Fruit fly (Drosophila melanogaster) whole organism, embryonic: Measurements from ENCODE around the gene Spase12.
A peak's percentile ranks its signal among the peaks of the same experiment; 100 is the strongest.

ENCODE experiments used
- Atf3 ChIP-seq: fragments of 200-800 bp; sonication (Bioruptor generic); optimal IDR thresholded peaks from 3 replicates; lab custom pipeline; 2016; ENCODE audit warnings: missing biosample characterization, missing genetic modification characterization
- CG10209 ChIP-seq: fragments of 200-800 bp; sonication (Bioruptor generic); optimal IDR thresholded peaks from 3 replicates; lab custom pipeline; 2017; ENCODE audit warnings: missing biosample characterization, mild to moderate bottlenecking, missing genetic modification characterization, missing genetic modification reagents
- CG10431 ChIP-seq: fragments of 200-800 bp; sonication (Bioruptor generic); optimal IDR thresholded peaks from 3 replicates; lab custom pipeline; 2018; ENCODE audit warnings: missing biosample characterization, mild to moderate bottlenecking, missing genetic modification characterization
- CG11456 ChIP-seq: fragments of 200-800 bp; sonication (Bioruptor generic); IDR thresholded peaks from 3 replicates; pipeline ENCODE4 v1.3.6; 2022; ENCODE audit warnings: missing biosample characterization, missing genetic modification characterization
- CG11723 ChIP-seq: fragments of 200-800 bp; sonication (Bioruptor generic); optimal IDR thresholded peaks from 2 replicates; lab custom pipeline; 2017; ENCODE audit warnings: missing biosample characterization, mild to moderate bottlenecking, missing genetic modification characterization
- CG12299 ChIP-seq: fragments of 200-800 bp; sonication (Bioruptor generic); optimal IDR thresholded peaks from 2 replicates; lab custom pipeline; 2018; ENCODE audit warnings: missing biosample characterization, mild to moderate bottlenecking, missing genetic modification characterization
- CG12391 ChIP-seq: fragments of 200-800 bp; sonication (Bioruptor generic); optimal IDR thresholded peaks from 3 replicates; lab custom pipeline; 2018; ENCODE audit warnings: missing biosample characterization, mild to moderate bottlenecking, missing genetic modification characterization, moderate library complexity
- CG12659 ChIP-seq: fragments of 200-800 bp; sonication (Bioruptor generic); optimal IDR thresholded peaks from 3 replicates; lab custom pipeline; 2017; ENCODE audit warnings: mild to moderate bottlenecking, missing biosample characterization, missing genetic modification reagents, missing genetic modification characterization
- CG13424 ChIP-seq: fragments of 200-800 bp; sonication (Bioruptor generic); optimal IDR thresholded peaks from 2 replicates; lab custom pipeline; 2019; ENCODE audit warnings: missing biosample characterization, mild to moderate bottlenecking, missing genetic modification characterization, moderate library complexity
- CG15696 ChIP-seq: fragments of 200-800 bp; sonication (Bioruptor generic); optimal IDR thresholded peaks from 2 replicates; lab custom pipeline; 2019; ENCODE audit warnings: missing biosample characterization, mild to moderate bottlenecking, missing genetic modification characterization, moderate library complexity
- CG17359 ChIP-seq: fragments of 200-800 bp; sonication (Bioruptor generic); optimal IDR thresholded peaks from 3 replicates; lab custom pipeline; 2018; ENCODE audit warnings: missing biosample characterization, mild to moderate bottlenecking, missing genetic modification characterization, moderate library complexity
- CG17385 ChIP-seq: fragments of 200-800 bp; sonication (Bioruptor generic); optimal IDR thresholded peaks from 3 replicates; lab custom pipeline; 2018; ENCODE audit warnings: missing biosample characterization, mild to moderate bottlenecking, missing genetic modification characterization
- CG1792 ChIP-seq: fragments of 200-800 bp; sonication (Bioruptor generic); optimal IDR thresholded peaks from 2 replicates; lab custom pipeline; 2016; ENCODE audit warnings: missing biosample characterization, missing genetic modification characterization
- CG2678 ChIP-seq: fragments of 200-800 bp; sonication (Bioruptor generic); optimal IDR thresholded peaks from 3 replicates; lab custom pipeline; 2019; ENCODE audit warnings: missing biosample characterization, mild to moderate bottlenecking, missing genetic modification characterization, moderate library complexity
- CG33213 ChIP-seq: fragments of 200-800 bp; sonication (Bioruptor generic); optimal IDR thresholded peaks from 3 replicates; lab custom pipeline; 2016; ENCODE audit warnings: missing biosample characterization, missing genetic modification characterization
- CG3407 ChIP-seq: fragments of 200-800 bp; sonication (Bioruptor generic); optimal IDR thresholded peaks from 2 replicates; lab custom pipeline; 2018; ENCODE audit warnings: missing biosample characterization, mild to moderate bottlenecking, missing genetic modification characterization
- CG3838 ChIP-seq: fragments of 200-800 bp; sonication (Bioruptor generic); optimal IDR thresholded peaks from 3 replicates; lab custom pipeline; 2016; ENCODE audit warnings: missing biosample characterization, missing genetic modification characterization
- CG4854 ChIP-seq: fragments of 200-800 bp; sonication (Bioruptor generic); optimal IDR thresholded peaks from 2 replicates; lab custom pipeline; 2016; ENCODE audit warnings: missing biosample characterization, missing genetic modification characterization, inconsistent platforms
- CG8290 ChIP-seq, 3 experiments: fragments of 200-800 bp; sonication (Bioruptor generic); optimal IDR thresholded peaks; 2 replicates each; lab custom pipeline; 2016 to 2019; ENCODE audit warnings: missing biosample characterization in 3 of 3, missing genetic modification characterization in 3 of 3, mild to moderate bottlenecking in 2 of 3, moderate library complexity in 1 of 3
- CG9727 ChIP-seq: fragments of 200-800 bp; sonication (Bioruptor generic); optimal IDR thresholded peaks from 3 replicates; lab custom pipeline; 2017; ENCODE audit warnings: missing biosample characterization, mild to moderate bottlenecking, missing genetic modification characterization
- E2f2 ChIP-seq: fragments of 200-800 bp; sonication (Bioruptor generic); IDR thresholded peaks from 2 replicates; pipeline ENCODE4 v1.3.6; 2022; ENCODE audit warnings: missing biosample characterization, missing genetic modification characterization
- Fer1 ChIP-seq: fragments of 200-800 bp; sonication (Bioruptor generic); optimal IDR thresholded peaks from 2 replicates; lab custom pipeline; 2017; ENCODE audit warnings: missing biosample characterization, mild to moderate bottlenecking, missing genetic modification characterization
- HHEX ChIP-seq: fragments of 200-800 bp; sonication (Bioruptor generic); optimal IDR thresholded peaks from 3 replicates; lab custom pipeline; 2017; ENCODE audit warnings: missing biosample characterization, mild to moderate bottlenecking, missing genetic modification characterization, missing genetic modification reagents
- HLH4C ChIP-seq: fragments of 200-800 bp; sonication (Bioruptor generic); IDR thresholded peaks from 3 replicates; pipeline ENCODE4 v1.3.6; 2022; ENCODE audit warnings: missing biosample characterization, missing genetic modification characterization; ENCODE audit not compliant: partially characterized antibody
- Hmr ChIP-seq: fragments of 200-800 bp; sonication (Bioruptor generic); optimal IDR thresholded peaks from 3 replicates; lab custom pipeline; 2017; ENCODE audit warnings: mild to moderate bottlenecking, missing biosample characterization, missing genetic modification reagents, missing genetic modification characterization
- Lhr ChIP-seq: fragments of 200-800 bp; sonication (Bioruptor generic); optimal IDR thresholded peaks from 3 replicates; lab custom pipeline; 2017; ENCODE audit warnings: mild to moderate bottlenecking, missing biosample characterization, missing genetic modification reagents, missing genetic modification characterization
- Med ChIP-seq: fragments of 200-800 bp; sonication (Bioruptor generic); peaks from one replicate; lab custom pipeline; 2016; ENCODE audit warnings: missing biosample characterization, missing genetic modification characterization, mild to moderate bottlenecking, inconsistent platforms, moderate library complexity
- Ravus ChIP-seq: fragments of 200-800 bp; sonication (Bioruptor generic); IDR thresholded peaks from 2 replicates; pipeline ENCODE4 v1.3.6; 2022; ENCODE audit warnings: missing biosample characterization, missing genetic modification characterization
- Xrp1 ChIP-seq: fragments of 200-800 bp; sonication (Bioruptor generic); IDR thresholded peaks from 2 replicates; pipeline ENCODE4 v1.3.6; 2022; ENCODE audit warnings: missing biosample characterization, missing genetic modification characterization
- amos ChIP-seq: fragments of 200-800 bp; sonication (Bioruptor generic); IDR thresholded peaks from 2 replicates; pipeline ENCODE4 v1.3.6; 2022; ENCODE audit warnings: missing biosample characterization, missing genetic modification characterization; ENCODE audit not compliant: partially characterized antibody
- ci ChIP-seq: fragments of 200-800 bp; sonication (Bioruptor generic); IDR thresholded peaks from 3 replicates; pipeline ENCODE4 v1.3.6; 2022; ENCODE audit warnings: missing biosample characterization, missing genetic modification characterization
- danr ChIP-seq: fragments of 200-800 bp; sonication (Bioruptor generic); IDR thresholded peaks from 2 replicates; pipeline ENCODE4 v1.3.6; 2022; ENCODE audit warnings: missing biosample characterization, missing genetic modification characterization
- grn ChIP-seq: fragments of 200-800 bp; sonication (Bioruptor generic); optimal IDR thresholded peaks from 3 replicates; lab custom pipeline; 2017; ENCODE audit warnings: missing biosample characterization, missing genetic modification characterization
- hbn ChIP-seq: fragments of 200-800 bp; sonication (Bioruptor generic); IDR thresholded peaks from 2 replicates; pipeline ENCODE4 v1.3.6; 2022; ENCODE audit warnings: missing biosample characterization, missing genetic modification characterization; ENCODE audit not compliant: partially characterized antibody
- hkb ChIP-seq, 2 experiments: fragments of 200-800 bp in 1 of 2; fragments of >200 bp in 1 of 2; sonication (Bioruptor generic) in 1 of 2; IDR thresholded peaks in 1 of 2; optimal IDR thresholded peaks in 1 of 2; 2 replicates each; pipeline versions ENCODE4 v1.3.6 to Lab custom; 2017 to 2022; ENCODE audit warnings: missing biosample characterization in 1 of 2, missing genetic modification characterization in 1 of 2
- kah ChIP-seq: fragments of 200-800 bp; sonication (Bioruptor generic); optimal IDR thresholded peaks from 2 replicates; lab custom pipeline; 2018; ENCODE audit warnings: missing biosample characterization, mild to moderate bottlenecking, missing genetic modification characterization
- lab ChIP-seq: fragments of 200-800 bp; sonication (Bioruptor generic); optimal IDR thresholded peaks from 3 replicates; lab custom pipeline; 2017; ENCODE audit warnings: missing biosample characterization, missing genetic modification characterization, mild to moderate bottlenecking, moderate library complexity, missing genetic modification reagents
- luna ChIP-seq: fragments of 200-800 bp; sonication (Bioruptor generic); optimal IDR thresholded peaks from 2 replicates; lab custom pipeline; 2016; ENCODE audit warnings: missing biosample characterization, missing genetic modification characterization
- onecut ChIP-seq: fragments of 200-800 bp; sonication (Bioruptor generic); IDR thresholded peaks from 2 replicates; pipeline ENCODE4 v1.3.6; 2022; ENCODE audit warnings: missing biosample characterization, missing genetic modification characterization
- pfk ChIP-seq: fragments of 200-800 bp; sonication (Bioruptor generic); optimal IDR thresholded peaks from 2 replicates; lab custom pipeline; 2018; ENCODE audit warnings: missing biosample characterization, mild to moderate bottlenecking, missing genetic modification characterization, moderate library complexity
- salm ChIP-seq: fragments of 200-800 bp; sonication (Bioruptor generic); optimal IDR thresholded peaks from 2 replicates; lab custom pipeline; 2018; ENCODE audit warnings: missing biosample characterization, mild to moderate bottlenecking, missing genetic modification characterization
- sd ChIP-seq: fragments of 200-800 bp; sonication (Bioruptor generic); optimal IDR thresholded peaks from 3 replicates; lab custom pipeline; 2018; ENCODE audit warnings: missing biosample characterization, mild to moderate bottlenecking, missing genetic modification characterization, moderate library complexity
- sens ChIP-seq: fragments of 200-800 bp; sonication (Bioruptor generic); peaks from one replicate; lab custom pipeline; 2016; ENCODE audit warnings: missing biosample characterization, missing genetic modification characterization
- sob ChIP-seq: fragments of 200-800 bp; sonication (Bioruptor generic); IDR thresholded peaks from 2 replicates; pipeline ENCODE4 v1.3.6; 2022; ENCODE audit warnings: missing biosample characterization, missing genetic modification characterization
- unpg ChIP-seq: fragments of 200-800 bp; sonication (Bioruptor generic); optimal IDR thresholded peaks from 3 replicates; lab custom pipeline; 2018; ENCODE audit warnings: missing biosample characterization, mild to moderate bottlenecking, missing genetic modification characterization, moderate library complexity

Gene Spase12

dm6 chr3R:29479922-29480321 is 11.0 kb downstream of the Spase12 start (continued):
- peak; percentile 10 for TF ChIP-seq CG4854 (GFP tag; lab: Kevin White, UChicago)
- peak; percentile 35 for TF ChIP-seq CG10431
- peak; percentile 79 for TF ChIP-seq Med
- peak; percentile 40 for TF ChIP-seq CG12299 (tag; lab: Kevin White, UChicago)
- TF ChIP-seq CG9727 (GFP tag; lab: Kevin White, UChicago) = peak; percentile 4
- TF ChIP-seq CG1792 (GFP tag; lab: Kevin White, UChicago) = no peak
- TF ChIP-seq sens = peak; percentile 81
- no peak for TF ChIP-seq Ravus (GFP tag; lab: Robert Waterston, UW)
- TF ChIP-seq CG11456 (GFP tag; lab: Robert Waterston, UW) = no peak
- peak; percentile 50 for TF ChIP-seq Xrp1 (GFP tag; lab: Robert Waterston, UW)
- no peak for TF ChIP-seq CG3838 (GFP tag; lab: Kevin White, UChicago)
- no peak for TF ChIP-seq hkb (optimal IDR thresholded peaks at IDR 0.05; lab: Kevin White, UChicago)
- TF ChIP-seq hkb (GFP tag; IDR thresholded peaks at IDR 0.05; lab: Robert Waterston, UW) = 0 out of 2 replicates have a peak, but pooled peaks have one; percentile 43
- TF ChIP-seq sob (GFP tag; lab: Robert Waterston, UW) = no peak
- peak; percentile 19 for TF ChIP-seq CG33213
- peak; percentile 70; the same call in 2 of the 3 replicates for TF ChIP-seq ci (GFP tag; lab: Robert Waterston, UW)
- no peak for TF ChIP-seq hbn
- peak; percentile 61 for TF ChIP-seq CG3407 (GFP tag; lab: Kevin White, UChicago)
- TF ChIP-seq lab (GFP tag; lab: Kevin White, UChicago) = peak; percentile 69
- TF ChIP-seq pfk (GFP tag; lab: Kevin White, UChicago) = no peak
- no peak for TF ChIP-seq CG8290 (GFP tag; optimal IDR thresholded peaks at IDR 0.05; lab: Kevin White, UChicago)
- peak in 1 of 2 experiments; percentile 22 for TF ChIP-seq CG8290 (tag; optimal IDR thresholded peaks at IDR 0.05; lab: Kevin White, UChicago)
- no peak for TF ChIP-seq luna (GFP tag; lab: Kevin White, UChicago)
- peak; percentile 6 for TF ChIP-seq CG13424 (tag; lab: Kevin White, UChicago)
- peak; percentile 17 for TF ChIP-seq CG11723
- TF ChIP-seq E2f2 (GFP tag; lab: Robert Waterston, UW) = peak; percentile 42; the same call in 1 of the 2 replicates
- TF ChIP-seq danr (GFP tag; lab: Robert Waterston, UW) = no peak
- TF ChIP-seq CG12659 (GFP tag; lab: Kevin White, UChicago) = peak; percentile 22
- TF ChIP-seq onecut (GFP tag; lab: Robert Waterston, UW) = peak; percentile 54
- TF ChIP-seq HHEX (GFP tag; lab: Kevin White, UChicago) = peak; percentile 31
- peak; percentile 65 for TF ChIP-seq sd (tag; lab: Kevin White, UChicago)
- TF ChIP-seq kah (GFP tag; lab: Kevin White, UChicago) = no peak
- TF ChIP-seq HLH4C (GFP tag; lab: Robert Waterston, UW) = no peak
- peak; percentile 25 for TF ChIP-seq CG15696 (tag; lab: Kevin White, UChicago)
- peak; percentile 24 for TF ChIP-seq Lhr (GFP tag; lab: Kevin White, UChicago)
- peak; percentile 26 for TF ChIP-seq CG10209 (GFP tag; lab: Kevin White, UChicago)
- peak; percentile 18 for TF ChIP-seq CG17359 (tag; lab: Kevin White, UChicago)
- TF ChIP-seq unpg (GFP tag; lab: Kevin White, UChicago) = peak; percentile 20
- no peak for TF ChIP-seq CG12391
- no peak for TF ChIP-seq amos (GFP tag; lab: Robert Waterston, UW)
- peak; percentile 38 for TF ChIP-seq grn (GFP tag; lab: Kevin White, UChicago)
- peak; percentile 42 for TF ChIP-seq Hmr
- TF ChIP-seq salm (tag; lab: Kevin White, UChicago) = peak; percentile 11
- no peak for TF ChIP-seq Atf3 (GFP tag; lab: Kevin White, UChicago)
- no peak for TF ChIP-seq CG2678 (tag; lab: Kevin White, UChicago)
- TF ChIP-seq CG17385 (GFP tag; lab: Kevin White, UChicago) = peak; percentile 19
- TF ChIP-seq Fer1 (GFP tag; lab: Kevin White, UChicago) = peak; percentile 20
